Worm (Caenorhabditis elegans) whole organism, late embryonic: ENCODE data around the gene dnj-3.

Experiments used
- ceh-18 ChIP-seq: sonication (generic microtip); optimal IDR thresholded peaks from 2 replicates; lab custom pipeline; 2016; ENCODE audit warnings: missing genetic modification characterization, missing compliant biosample characterization
- ceh-45 ChIP-seq: fragments of 200-800 bp; sonication (Bioruptor generic); IDR thresholded peaks from 2 replicates; pipeline ENCODE4 v1.3.6; 2022; ENCODE audit warnings: missing genetic modification reagents, missing genetic modification characterization, missing compliant biosample characterization
- ceh-9 ChIP-seq: sonication (generic microtip); optimal IDR thresholded peaks from 2 replicates; lab custom pipeline; 2016; ENCODE audit warnings: mild to moderate bottlenecking, missing genetic modification characterization, inconsistent platforms, missing compliant biosample characterization
- dmd-4 ChIP-seq: sonication (generic microtip); optimal IDR thresholded peaks from 2 replicates; lab custom pipeline; 2016; ENCODE audit warnings: borderline replicate concordance, missing genetic modification characterization, missing compliant biosample characterization
- lin-11 ChIP-seq: fragments of 200-800 bp; sonication (Bioruptor generic); optimal IDR thresholded peaks from 2 replicates; lab custom pipeline; 2018; ENCODE audit warnings: mild to moderate bottlenecking, missing genetic modification characterization, missing compliant biosample characterization
- madf-2 ChIP-seq: sonication (generic microtip); optimal IDR thresholded peaks from 2 replicates; lab custom pipeline; 2017; ENCODE audit warnings: missing genetic modification characterization, missing compliant biosample characterization
- nhr-11 ChIP-seq: fragments of 150-350 bp; optimal IDR thresholded peaks from 2 replicates; lab custom pipeline; 2014; ENCODE audit warnings: missing biosample characterization, missing genetic modification characterization
- pha-4 ChIP-seq: fragments of 150-350 bp; optimal IDR thresholded peaks from 2 replicates; lab custom pipeline; 2018; ENCODE audit warnings: missing biosample characterization, missing genetic modification reagents, missing genetic modification characterization
- tbx-2 ChIP-seq: sonication (generic microtip); optimal IDR thresholded peaks from 2 replicates; lab custom pipeline; 2016; ENCODE audit warnings: missing genetic modification characterization, missing compliant biosample characterization

- no peak for TF ChIP-seq nhr-11 (tag; lab: Kevin White, UChicago)
- TF ChIP-seq tbx-2 = no peak
- no peak for TF ChIP-seq lin-11 (tag; lab: Kevin White, UChicago)
- TF ChIP-seq ceh-45 (GFP tag; lab: Robert Waterston, UW) = no peak
- TF ChIP-seq pha-4 = no peak
- TF ChIP-seq madf-2 (tag; lab: Kevin White, UChicago) = no peak
- no peak for TF ChIP-seq ceh-9 (tag; lab: Kevin White, UChicago)
- no peak for TF ChIP-seq dmd-4 (tag; lab: Kevin White, UChicago)
- TF ChIP-seq ceh-18 = no peak
Measured at ce11 chrV:15111660-15112059, 43.2 kb downstream of the dnj-3 start, which contains the start of gene T01G5.7.
